Worm (Caenorhabditis elegans): Measurements from ENCODE around the gene egl-44.

- TF ChIP-seq snpc-4 (tag; optimal IDR thresholded peaks at IDR 0.05) (no peak), lsy-12 (tag; optimal IDR thresholded peaks at IDR 0.05) (no peak), nhr-76 (tag; optimal IDR thresholded peaks at IDR 0.05) (no peak), ztf-11 (tag; optimal IDR thresholded peaks at IDR 0.05) (no peak), unc-62 (GFP tag; optimal IDR thresholded peaks at IDR 0.05) (no peak), lin-15B (tag; optimal IDR thresholded peaks at IDR 0.05) (no peak), fos-1 (tag; optimal IDR thresholded peaks at IDR 0.05) (no peak)
Measured at ce11 chrII:5946438-5946837, 17.8 kb downstream of the egl-44 start.
